Worm (Caenorhabditis elegans) whole organism, L3 larva: ENCODE data around the gene Y105C5A.1270.

Source experiments
- egl-27 ChIP-seq: sonication (generic microtip); optimal IDR thresholded peaks from 4 replicates; lab custom pipeline; 2017; ENCODE audit warnings: missing biosample characterization, missing genetic modification reagents, missing genetic modification characterization
- unc-62 ChIP-seq: fragments of 150-350 bp; sonication (generic microtip); optimal IDR thresholded peaks from 4 replicates; lab custom pipeline; 2014; ENCODE audit warnings: missing biosample characterization, missing genetic modification reagents, missing genetic modification characterization

ce11 chrIV:15849656-15850055, 3.2 kb upstream of the Y105C5A.1270 start, which contains the start of gene Y105C5A.24:
- TF ChIP-seq unc-62 (GFP tag; lab: Kevin White, UChicago) = no peak
- TF ChIP-seq egl-27 = no peak
